Fruit fly (Drosophila melanogaster) whole organism, embryonic: ENCODE measurements around the gene Vps37B.

Source experiments
- Asciz ChIP-seq: fragments of 200-800 bp; sonication (Bioruptor generic); optimal IDR thresholded peaks from 2 replicates; lab custom pipeline; 2017; ENCODE audit warnings: missing biosample characterization, mild to moderate bottlenecking, missing genetic modification characterization, missing genetic modification reagents
- B-H2 ChIP-seq: fragments of 200-800 bp; sonication (Bioruptor generic); optimal IDR thresholded peaks from 2 replicates; lab custom pipeline; 2018; ENCODE audit warnings: missing biosample characterization, mild to moderate bottlenecking, missing genetic modification characterization
- Bdp1 ChIP-seq: fragments of 200-800 bp; sonication (Bioruptor generic); optimal IDR thresholded peaks from 3 replicates; lab custom pipeline; 2016; ENCODE audit warnings: missing biosample characterization, missing genetic modification characterization
- BtbVII ChIP-seq: fragments of 200-800 bp; sonication (Bioruptor generic); optimal IDR thresholded peaks from 3 replicates; lab custom pipeline; 2017; ENCODE audit warnings: missing biosample characterization, mild to moderate bottlenecking, missing genetic modification characterization
- CG10979 ChIP-seq: fragments of 200-800 bp; sonication (Bioruptor generic); optimal IDR thresholded peaks from 2 replicates; lab custom pipeline; 2018; ENCODE audit warnings: missing biosample characterization, mild to moderate bottlenecking, missing genetic modification characterization, moderate library complexity
- CG11504 ChIP-seq: fragments of 200-800 bp; sonication (Bioruptor generic); optimal IDR thresholded peaks from 3 replicates; lab custom pipeline; 2019; ENCODE audit warnings: missing biosample characterization, mild to moderate bottlenecking, missing genetic modification characterization, moderate library complexity
- CG11696 ChIP-seq: fragments of 200-800 bp; sonication (Bioruptor generic); IDR thresholded peaks from 2 replicates; pipeline ENCODE4 v1.3.6; 2022; ENCODE audit warnings: missing biosample characterization, missing genetic modification characterization
- CG1233 ChIP-seq: fragments of 200-800 bp; sonication (Bioruptor generic); optimal IDR thresholded peaks from 4 replicates; lab custom pipeline; 2018; ENCODE audit warnings: missing biosample characterization, mild to moderate bottlenecking, missing genetic modification characterization
- CG13424 ChIP-seq: fragments of 200-800 bp; sonication (Bioruptor generic); optimal IDR thresholded peaks from 2 replicates; lab custom pipeline; 2019; ENCODE audit warnings: missing biosample characterization, mild to moderate bottlenecking, missing genetic modification characterization, moderate library complexity
- CG16813 ChIP-seq: fragments of 200-800 bp; sonication (Bioruptor generic); IDR thresholded peaks from 3 replicates; pipeline ENCODE4 v1.3.6; 2022; ENCODE audit warnings: missing biosample characterization, missing genetic modification characterization; ENCODE audit not compliant: partially characterized antibody
- CG16863 ChIP-seq: fragments of 200-800 bp; sonication (Bioruptor generic); optimal IDR thresholded peaks from 3 replicates; lab custom pipeline; 2016; ENCODE audit warnings: missing biosample characterization, missing genetic modification characterization
- CG17568 ChIP-seq: fragments of 200-800 bp; sonication (Bioruptor generic); optimal IDR thresholded peaks from 2 replicates; lab custom pipeline; 2018; ENCODE audit warnings: missing biosample characterization, mild to moderate bottlenecking, missing genetic modification characterization, moderate library complexity
- CG18262 ChIP-seq: fragments of 200-800 bp; optimal IDR thresholded peaks from 3 replicates; lab custom pipeline; 2019; ENCODE audit warnings: missing biosample characterization, mild to moderate bottlenecking, missing genetic modification characterization, moderate library complexity
- CG30403 ChIP-seq: fragments of 200-800 bp; sonication (Bioruptor generic); optimal IDR thresholded peaks from 3 replicates; lab custom pipeline; 2016; ENCODE audit warnings: missing biosample characterization, missing genetic modification characterization
- CG31365 ChIP-seq: fragments of 200-800 bp; sonication (Bioruptor generic); optimal IDR thresholded peaks from 2 replicates; lab custom pipeline; 2018; ENCODE audit warnings: missing biosample characterization, mild to moderate bottlenecking, missing genetic modification characterization
- CG3995 ChIP-seq: fragments of 200-800 bp; sonication (Bioruptor generic); optimal IDR thresholded peaks from 3 replicates; lab custom pipeline; 2016; ENCODE audit warnings: missing biosample characterization, missing genetic modification characterization
- CG7556 ChIP-seq: fragments of 200-800 bp; sonication (Bioruptor generic); optimal IDR thresholded peaks from 2 replicates; lab custom pipeline; 2017; ENCODE audit warnings: missing biosample characterization, mild to moderate bottlenecking, missing genetic modification characterization
- CG8924 ChIP-seq: fragments of 200-800 bp; optimal IDR thresholded peaks from 3 replicates; lab custom pipeline; 2019; ENCODE audit warnings: missing biosample characterization, mild to moderate bottlenecking, missing genetic modification characterization, moderate library complexity
- CHES-1-like ChIP-seq: fragments of 200-800 bp; sonication (Bioruptor generic); optimal IDR thresholded peaks from 2 replicates; lab custom pipeline; 2016; ENCODE audit warnings: missing biosample characterization, missing genetic modification characterization
- D19B ChIP-seq: fragments of 200-800 bp; sonication (Bioruptor generic); optimal IDR thresholded peaks from 2 replicates; lab custom pipeline; 2017; ENCODE audit warnings: missing biosample characterization, mild to moderate bottlenecking, missing genetic modification characterization
- Fer2 ChIP-seq: fragments of 200-800 bp; sonication (Bioruptor generic); optimal IDR thresholded peaks from 2 replicates; lab custom pipeline; 2018; ENCODE audit warnings: missing biosample characterization, mild to moderate bottlenecking, missing genetic modification characterization, moderate library complexity
- H15 ChIP-seq: fragments of 200-800 bp; sonication (Bioruptor generic); IDR thresholded peaks from 3 replicates; pipeline ENCODE4 v1.3.6; 2022; ENCODE audit warnings: missing biosample characterization, missing genetic modification characterization
- HLH54F ChIP-seq: fragments of 200-800 bp; sonication (Bioruptor generic); optimal IDR thresholded peaks from 3 replicates; lab custom pipeline; 2016; ENCODE audit warnings: missing biosample characterization, missing genetic modification characterization
- Hr51 ChIP-seq, 2 experiments: fragments of 200-800 bp; sonication (Bioruptor generic); optimal IDR thresholded peaks; 2 replicates in 1 of 2; 3 replicates in 1 of 2; lab custom pipeline; 2016 to 2018; ENCODE audit warnings: missing biosample characterization in 2 of 2, missing genetic modification characterization in 2 of 2, mild to moderate bottlenecking in 1 of 2, moderate library complexity in 1 of 2
- NK7.1 ChIP-seq: fragments of 200-800 bp; sonication (Bioruptor generic); optimal IDR thresholded peaks from 3 replicates; lab custom pipeline; 2016; ENCODE audit warnings: missing biosample characterization, missing genetic modification characterization
- Rx ChIP-seq: fragments of 200-800 bp; sonication (Bioruptor generic); IDR thresholded peaks from 2 replicates; pipeline ENCODE4 v1.3.6; 2022; ENCODE audit warnings: missing biosample characterization, missing genetic modification characterization
- TFAM ChIP-seq: fragments of 200-800 bp; sonication (Bioruptor generic); optimal IDR thresholded peaks from 2 replicates; lab custom pipeline; 2017; ENCODE audit warnings: missing biosample characterization, missing genetic modification characterization, inconsistent platforms
- ap ChIP-seq: fragments of 200-800 bp; sonication (Bioruptor generic); IDR thresholded peaks from 2 replicates; pipeline ENCODE4 v1.3.6; 2022; ENCODE audit warnings: missing biosample characterization, missing genetic modification characterization
- disco-r ChIP-seq: fragments of 200-800 bp; sonication (Bioruptor generic); optimal IDR thresholded peaks from 2 replicates; lab custom pipeline; 2016; ENCODE audit warnings: missing biosample characterization, missing genetic modification characterization
- dmrt11E ChIP-seq: fragments of 200-800 bp; sonication (Bioruptor generic); optimal IDR thresholded peaks from 3 replicates; lab custom pipeline; 2018; ENCODE audit warnings: missing biosample characterization, mild to moderate bottlenecking, missing genetic modification characterization, moderate library complexity
- dmrt99B ChIP-seq: fragments of 200-800 bp; sonication (Bioruptor generic); optimal IDR thresholded peaks from 2 replicates; lab custom pipeline; 2018; ENCODE audit warnings: missing biosample characterization, mild to moderate bottlenecking, missing genetic modification characterization, moderate library complexity
- esg ChIP-seq: fragments of 200-800 bp; sonication (Bioruptor generic); conservative IDR thresholded peaks from 2 replicates; pipeline ENCODE4 v1.3.6; 2022; ENCODE audit warnings: missing biosample characterization, missing genetic modification characterization
- fd3F ChIP-seq: fragments of 200-800 bp; sonication (Bioruptor generic); optimal IDR thresholded peaks from 2 replicates; lab custom pipeline; 2018; ENCODE audit warnings: missing biosample characterization, mild to moderate bottlenecking, missing genetic modification characterization, moderate library complexity
- gro ChIP-seq: fragments of 200-800 bp; sonication (Bioruptor generic); optimal IDR thresholded peaks from 2 replicates; lab custom pipeline; 2016; ENCODE audit warnings: missing biosample characterization, missing genetic modification characterization
- her ChIP-seq: fragments of 200-800 bp; sonication (Bioruptor generic); optimal IDR thresholded peaks from 2 replicates; lab custom pipeline; 2016; ENCODE audit warnings: missing biosample characterization, missing genetic modification characterization
- insv ChIP-seq, 2 experiments: fragments of 200-800 bp; sonication (Bioruptor generic); optimal IDR thresholded peaks; 3 replicates each; lab custom pipeline; 2016 to 2018; ENCODE audit warnings: missing biosample characterization in 2 of 2, missing genetic modification characterization in 2 of 2
- kni ChIP-seq: fragments of 200-800 bp; sonication (Bioruptor generic); optimal IDR thresholded peaks from 3 replicates; lab custom pipeline; 2017; ENCODE audit warnings: mild to moderate bottlenecking, missing biosample characterization, missing genetic modification reagents, missing genetic modification characterization
- maf-S ChIP-seq: fragments of 200-800 bp; sonication (Bioruptor generic); optimal IDR thresholded peaks from 2 replicates; lab custom pipeline; 2016; ENCODE audit warnings: missing biosample characterization, missing genetic modification characterization
- nmo ChIP-seq: fragments of 200-800 bp; sonication (Bioruptor generic); optimal IDR thresholded peaks from 2 replicates; lab custom pipeline; 2018; ENCODE audit warnings: missing biosample characterization, mild to moderate bottlenecking, missing genetic modification characterization, moderate library complexity
- pb ChIP-seq: fragments of 200-800 bp; sonication (Bioruptor generic); optimal IDR thresholded peaks from 3 replicates; lab custom pipeline; 2016; ENCODE audit warnings: missing biosample characterization, missing genetic modification characterization
- pho ChIP-seq: fragments of 200-800 bp; sonication (Bioruptor generic); optimal IDR thresholded peaks from 2 replicates; lab custom pipeline; 2016; ENCODE audit warnings: missing biosample characterization, missing genetic modification characterization
- psq ChIP-seq: fragments of 200-800 bp; sonication (Bioruptor generic); optimal IDR thresholded peaks from 2 replicates; lab custom pipeline; 2017; ENCODE audit warnings: missing biosample characterization, missing genetic modification characterization
- sc ChIP-seq, 3 experiments: fragments of >200 bp in 2 of 3; fragments of 200-800 bp in 1 of 3; sonication (Bioruptor generic) in 1 of 3; optimal IDR thresholded peaks; 2 replicates in 2 of 3; 3 replicates in 1 of 3; lab custom pipeline; 2017; ENCODE audit warnings: mild to moderate bottlenecking in 1 of 3, missing biosample characterization in 1 of 3, missing genetic modification characterization in 1 of 3, missing genetic modification reagents in 1 of 3
- sens ChIP-seq: fragments of 200-800 bp; sonication (Bioruptor generic); peaks from one replicate; lab custom pipeline; 2016; ENCODE audit warnings: missing biosample characterization, missing genetic modification characterization
- seq ChIP-seq: fragments of 200-800 bp; sonication (Bioruptor generic); IDR thresholded peaks from 2 replicates; pipeline ENCODE4 v1.3.6; 2022; ENCODE audit warnings: missing biosample characterization, missing genetic modification characterization
- tin ChIP-seq: fragments of 200-800 bp; sonication (Bioruptor generic); optimal IDR thresholded peaks from 3 replicates; lab custom pipeline; 2016; ENCODE audit warnings: missing biosample characterization, missing genetic modification characterization
- vfl ChIP-seq: fragments of 200-800 bp; sonication (Bioruptor generic); optimal IDR thresholded peaks from 2 replicates; lab custom pipeline; 2016; ENCODE audit warnings: missing biosample characterization, missing genetic modification characterization
- vvl ChIP-seq: fragments of 200-800 bp; sonication (Bioruptor generic); IDR thresholded peaks from 2 replicates; pipeline ENCODE4 v1.3.6; 2022; ENCODE audit warnings: missing biosample characterization, missing genetic modification characterization

Vps37B gene

DNA sequence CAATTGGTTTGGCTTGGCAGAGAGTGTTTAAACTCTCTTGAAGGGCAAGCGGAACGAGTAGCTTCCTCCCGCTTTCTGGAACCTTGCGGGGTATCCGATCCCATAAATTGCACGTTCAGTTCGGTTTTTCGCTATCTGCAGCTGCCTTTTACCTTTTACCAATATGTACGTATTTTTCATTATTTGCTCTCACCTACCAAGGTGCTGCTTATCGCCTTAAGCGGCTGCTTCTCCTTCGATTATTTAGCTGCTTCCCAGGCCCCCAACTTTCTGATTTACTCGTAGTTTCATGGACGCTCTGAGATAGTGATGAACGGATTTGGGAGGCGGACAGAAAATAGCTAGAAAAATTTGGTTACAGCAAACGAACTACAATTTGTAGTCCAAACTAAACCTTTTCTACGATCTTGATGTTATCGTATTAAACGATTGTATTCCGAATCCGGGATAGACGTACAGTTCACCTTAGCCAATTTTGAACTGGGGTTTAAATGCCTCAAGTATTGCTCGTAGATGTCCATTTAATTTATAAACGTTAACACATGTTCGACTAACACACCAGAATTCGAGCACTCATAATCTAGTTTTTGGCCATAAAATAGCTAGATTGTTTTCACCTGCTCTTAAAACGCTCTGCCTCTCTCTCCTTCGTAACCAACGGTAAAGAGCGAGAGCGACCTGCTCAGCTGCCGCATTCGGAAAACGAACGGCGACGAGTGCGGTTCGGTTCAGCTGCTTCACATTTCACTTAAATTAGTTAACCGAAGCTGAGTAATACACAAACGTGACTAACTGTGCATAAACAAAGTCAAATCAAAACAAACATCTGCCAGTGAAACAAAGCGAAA is 38.5 kb downstream of the Vps37B start (continued):
- TF ChIP-seq CG16813 = no peak
- peak; percentile 40 for TF ChIP-seq CG17568
- peak; percentile 31 for TF ChIP-seq CHES-1-like (GFP tag; lab: Kevin White, UChicago)
- TF ChIP-seq insv (GFP tag; optimal IDR thresholded peaks at IDR 0.05; lab: Kevin White, UChicago) = peak in 1 of 2 experiments; percentile 9
- TF ChIP-seq Asciz (GFP tag; lab: Kevin White, UChicago) = peak; percentile 2
- peak; percentile 83 for TF ChIP-seq kni (GFP tag; lab: Kevin White, UChicago)
- peak; percentile 13 for TF ChIP-seq fd3F
- no peak for TF ChIP-seq TFAM (GFP tag; lab: Kevin White, UChicago)
- TF ChIP-seq D19B (GFP tag; lab: Kevin White, UChicago) = peak; percentile 39
- TF ChIP-seq CG3995 (GFP tag; lab: Kevin White, UChicago) = peak; percentile 2
- TF ChIP-seq sens (GFP tag; lab: Kevin White, UChicago) = peak; percentile 86
- no peak for TF ChIP-seq tin (GFP tag; lab: Kevin White, UChicago)
- TF ChIP-seq CG7556 = peak; percentile 73
- peak in 1 of 2 experiments; percentile 48 for TF ChIP-seq Hr51 (GFP tag; optimal IDR thresholded peaks at IDR 0.05; lab: Kevin White, UChicago)
- peak; percentile 23 for TF ChIP-seq CG1233 (GFP tag; lab: Kevin White, UChicago)
- no peak for TF ChIP-seq sc (optimal IDR thresholded peaks at IDR 0.05; lab: Kevin White, UChicago)
- peak; percentile 1 for TF ChIP-seq sc (GFP tag; optimal IDR thresholded peaks at IDR 0.05; lab: Kevin White, UChicago)
- TF ChIP-seq disco-r = peak; percentile 14
- peak; percentile 22 for TF ChIP-seq NK7.1 (GFP tag; lab: Kevin White, UChicago)
- TF ChIP-seq Rx (GFP tag; lab: Robert Waterston, UW) = 0 out of 2 replicates have a peak, but pooled peaks have one; percentile 2
- TF ChIP-seq CG31365 (tag; lab: Kevin White, UChicago) = no peak
- peak; percentile 39 for TF ChIP-seq CG30403 (GFP tag; lab: Kevin White, UChicago)
- TF ChIP-seq her = peak; percentile 37
- TF ChIP-seq CG10979 (tag; lab: Kevin White, UChicago) = peak; percentile 23
- TF ChIP-seq dmrt99B (tag; lab: Kevin White, UChicago) = peak; percentile 54
- no peak for TF ChIP-seq Fer2 (tag; lab: Kevin White, UChicago)
- TF ChIP-seq seq (GFP tag; lab: Robert Waterston, UW) = no peak
- peak; percentile 46 for TF ChIP-seq gro (GFP tag; lab: Kevin White, UChicago)
- peak; percentile 33 for TF ChIP-seq pho (GFP tag; lab: Kevin White, UChicago)
- TF ChIP-seq vfl (GFP tag; lab: Kevin White, UChicago) = no peak
- peak; percentile 47 for TF ChIP-seq CG18262 (tag; lab: Kevin White, UChicago)
- peak; percentile 34 for TF ChIP-seq maf-S (GFP tag; lab: Kevin White, UChicago)
- no peak for TF ChIP-seq psq (GFP tag; lab: Kevin White, UChicago)
- TF ChIP-seq CG16863 = peak; percentile 44
- TF ChIP-seq CG13424 (tag; lab: Kevin White, UChicago) = peak; percentile 61
- TF ChIP-seq B-H2 (GFP tag; lab: Kevin White, UChicago) = peak; percentile 18
- TF ChIP-seq CG11504 (tag; lab: Kevin White, UChicago) = peak; percentile 63
- TF ChIP-seq ap (GFP tag; lab: Robert Waterston, UW) = no peak
- TF ChIP-seq CG8924 = peak; percentile 79
- TF ChIP-seq BtbVII (GFP tag; lab: Kevin White, UChicago) = peak; percentile 59
- no peak for TF ChIP-seq Bdp1
- no peak for TF ChIP-seq pb (GFP tag; lab: Kevin White, UChicago)
- TF ChIP-seq H15 (GFP tag; lab: Robert Waterston, UW) = no peak
- TF ChIP-seq esg (GFP tag; lab: Robert Waterston, UW) = no peak
- peak; percentile 53 for TF ChIP-seq vvl
- peak; percentile 19 for TF ChIP-seq dmrt11E (tag; lab: Kevin White, UChicago)
- no peak for TF ChIP-seq CG11696 (GFP tag; lab: Robert Waterston, UW)
- TF ChIP-seq nmo = peak; percentile 46
- TF ChIP-seq HLH54F (GFP tag; lab: Kevin White, UChicago) = peak; percentile 41
